Fruit fly (Drosophila melanogaster): ENCODE results near the gene CG5455.

The CG5455 gene

dm6 chr3R:26436540-26436939, 24.8 kb upstream of the CG5455 start (continued):
- TF ChIP-seq stc (GFP tag; IDR thresholded peaks at IDR 0.05): peak; percentile 63
- TF ChIP-seq CG11695 (GFP tag; IDR thresholded peaks at IDR 0.05): peak; percentile 57; the same call in 1 of the 3 replicates
- TF ChIP-seq lab (GFP tag; optimal IDR thresholded peaks at IDR 0.05): peak; percentile 20
- TF ChIP-seq grau (tag; optimal IDR thresholded peaks at IDR 0.05): peak; percentile 38
- no peak for TF ChIP-seq CG31224 (GFP tag; IDR thresholded peaks at IDR 0.05)
- TF ChIP-seq zen2 (GFP tag; IDR thresholded peaks at IDR 0.05; ENCODE audit: partially characterized antibody): no peak
- TF ChIP-seq CG8944 (GFP tag; optimal IDR thresholded peaks at IDR 0.05): peak; percentile 24
- TF ChIP-seq Side (GFP tag; optimal IDR thresholded peaks at IDR 0.05): peak; percentile 3
- no peak for TF ChIP-seq ro (GFP tag; IDR thresholded peaks at IDR 0.05)
- TF ChIP-seq CG15269 (tag; optimal IDR thresholded peaks at IDR 0.05): peak; percentile 37
- peak; percentile 3 for TF ChIP-seq Bdp1 (GFP tag; optimal IDR thresholded peaks at IDR 0.05)
- TF ChIP-seq lmd (GFP tag; IDR thresholded peaks at IDR 0.05): peak; percentile 52
- peak; percentile 37 for TF ChIP-seq CoRest (tag; optimal IDR thresholded peaks at IDR 0.05)
- no peak for TF ChIP-seq sima (GFP tag; optimal IDR thresholded peaks at IDR 0.05)
- no peak; the same call in 3 of the 4 replicates for TF ChIP-seq Gug (GFP tag; IDR thresholded peaks at IDR 0.05)
- TF ChIP-seq CG4328 (GFP tag; optimal IDR thresholded peaks at IDR 0.05): no peak
- TF ChIP-seq H15 (GFP tag; IDR thresholded peaks at IDR 0.05): peak; percentile 48; the same call in 1 of the 3 replicates
- TF ChIP-seq Trl (optimal IDR thresholded peaks at IDR 0.05): no peak
- peak; percentile 40 for TF ChIP-seq Trl (GFP tag; optimal IDR thresholded peaks at IDR 0.05)
- TF ChIP-seq caup (GFP tag; optimal IDR thresholded peaks at IDR 0.05; ENCODE audit: severe bottlenecking): no peak
- TF ChIP-seq da (GFP tag; optimal IDR thresholded peaks at IDR 0.05): peak; percentile 8
- peak; percentile 73 for TF ChIP-seq vvl (GFP tag; IDR thresholded peaks at IDR 0.05)
- no peak for TF ChIP-seq aop (GFP tag; IDR thresholded peaks at IDR 0.05)
- TF ChIP-seq CG18262 (tag; optimal IDR thresholded peaks at IDR 0.05): peak; percentile 39
- no peak for TF ChIP-seq gcm2 (GFP tag; optimal IDR thresholded peaks at IDR 0.05)
- TF ChIP-seq Hr51 (GFP tag; optimal IDR thresholded peaks at IDR 0.05): peak in 1 of 2 experiments; percentile 68
- peak; percentile 20 for TF ChIP-seq CG2120 (GFP tag; optimal IDR thresholded peaks at IDR 0.05)
- TF ChIP-seq fd96Cb (tag; optimal IDR thresholded peaks at IDR 0.05): peak; percentile 48
- 0 out of 2 replicates have a peak, but pooled peaks have one; percentile 26 for TF ChIP-seq CG32772 (GFP tag; IDR thresholded peaks at IDR 0.05)
- TF ChIP-seq gem (tag; optimal IDR thresholded peaks at IDR 0.05): peak; percentile 70
- TF ChIP-seq CG14050 (GFP tag; IDR thresholded peaks at IDR 0.05): no peak; the same call in 2 of the 3 replicates
- TF ChIP-seq CG14441 (GFP tag; IDR thresholded peaks at IDR 0.05): peak; percentile 30; the same call in 1 of the 2 replicates
- no peak for TF ChIP-seq Stat92E (GFP tag; optimal IDR thresholded peaks at IDR 0.05)
- TF ChIP-seq ham (GFP tag; IDR thresholded peaks at IDR 0.05): no peak
- TF ChIP-seq CG4730 (GFP tag; IDR thresholded peaks at IDR 0.05): 0 out of 2 replicates have a peak, but pooled peaks have one; percentile 24
- TF ChIP-seq CG11696 (GFP tag; IDR thresholded peaks at IDR 0.05): 0 out of 2 replicates have a peak, but pooled peaks have one; percentile 32
- TF ChIP-seq wor (GFP tag; IDR thresholded peaks at IDR 0.05): 0 out of 2 replicates have a peak, but pooled peaks have one; percentile 25
- TF ChIP-seq Pdp1 (GFP tag; optimal IDR thresholded peaks at IDR 0.05): peak; percentile 21 to 38
- no peak for TF ChIP-seq CG7745 (tag; optimal IDR thresholded peaks at IDR 0.05)
- no peak for TF ChIP-seq tup (GFP tag; optimal IDR thresholded peaks at IDR 0.05)
- no peak for TF ChIP-seq CG3995 (GFP tag; optimal IDR thresholded peaks at IDR 0.05)
- TF ChIP-seq esg (GFP tag; conservative IDR thresholded peaks at IDR 0.05): peak; percentile 33; the same call in 1 of the 2 replicates
- no peak for TF ChIP-seq C15 (GFP tag; IDR thresholded peaks at IDR 0.05)
- TF ChIP-seq sisA (GFP tag; IDR thresholded peaks at IDR 0.05): peak; percentile 47
- TF ChIP-seq ssp (GFP tag; IDR thresholded peaks at IDR 0.05): peak; percentile 56
- no peak for TF ChIP-seq Lpt (GFP tag; optimal IDR thresholded peaks at IDR 0.05)
- TF ChIP-seq Rx (GFP tag; IDR thresholded peaks at IDR 0.05): no peak
- TF ChIP-seq PHDP (tag; optimal IDR thresholded peaks at IDR 0.05): peak; percentile 45
- TF ChIP-seq lilli (GFP tag; optimal IDR thresholded peaks at IDR 0.05): peak; percentile 27
- TF ChIP-seq CG10979 (tag; optimal IDR thresholded peaks at IDR 0.05): no peak
- TF ChIP-seq CG14860 (GFP tag; IDR thresholded peaks at IDR 0.05; ENCODE audit: partially characterized antibody): no peak
